Worm (Caenorhabditis elegans) whole organism, young adult: ENCODE results near the gene C36C9.6.
A peak's percentile ranks its signal among the peaks of the same experiment; 100 is the strongest.

Source experiments
- B0261.1 ChIP-seq: sonication (generic microtip); optimal IDR thresholded peaks from 2 replicates; lab custom pipeline; 2016; ENCODE audit warnings: mild to moderate bottlenecking, missing genetic modification characterization, moderate library complexity, missing compliant biosample characterization
- B0336.3 ChIP-seq: fragments of 200-800 bp; sonication (Bioruptor generic); IDR thresholded peaks from 2 replicates; pipeline ENCODE4 v1.3.6; 2022; ENCODE audit warnings: missing genetic modification characterization, missing compliant biosample characterization
- F33H1.4 ChIP-seq: fragments of 200-800 bp; sonication (Bioruptor generic); IDR thresholded peaks from 2 replicates; pipeline ENCODE4 v1.3.6; 2022; ENCODE audit warnings: missing genetic modification reagents, missing genetic modification characterization, missing compliant biosample characterization
- F39B2.1 ChIP-seq: fragments of 200-800 bp; sonication (Bioruptor generic); IDR thresholded peaks from 2 replicates; pipeline ENCODE4 v1.3.6; 2022; ENCODE audit warnings: missing genetic modification reagents, missing genetic modification characterization, missing compliant biosample characterization
- F55B11.4 ChIP-seq: sonication (generic microtip); optimal IDR thresholded peaks from 2 replicates; lab custom pipeline; 2016; ENCODE audit warnings: missing compliant biosample characterization, missing genetic modification characterization, borderline replicate concordance; ENCODE audit not compliant: insufficient read depth
- F57C9.4 ChIP-seq: sonication (generic microtip); optimal IDR thresholded peaks from 2 replicates; lab custom pipeline; 2017; ENCODE audit warnings: mild to moderate bottlenecking, missing genetic modification characterization, missing compliant biosample characterization
- Y56A3A.18 ChIP-seq: fragments of 200-800 bp; sonication (Bioruptor generic); IDR thresholded peaks from 2 replicates; pipeline ENCODE4 v1.3.6; 2022; ENCODE audit warnings: missing genetic modification reagents, missing genetic modification characterization, missing compliant biosample characterization
- ama-1 ChIP-seq, 3 experiments: fragments of 150-350 bp in 1 of 3; sonication (generic microtip) in 2 of 3; optimal IDR thresholded peaks; 2 replicates each; lab custom pipeline; 2014 to 2018; ENCODE audit warnings: missing biosample characterization in 2 of 3, missing genetic modification characterization in 2 of 3, missing genetic modification reagents in 2 of 3
- atf-7 ChIP-seq: sonication (generic microtip); optimal IDR thresholded peaks from 2 replicates; lab custom pipeline; 2017; ENCODE audit warnings: mild to moderate bottlenecking, missing genetic modification characterization, missing compliant biosample characterization
- bed-2 ChIP-seq: fragments of 200-800 bp; sonication (Bioruptor generic); IDR thresholded peaks from 2 replicates; pipeline ENCODE4 v1.3.6; 2022; ENCODE audit warnings: missing genetic modification reagents, missing genetic modification characterization, missing compliant biosample characterization
- cebp-2 ChIP-seq: fragments of 200-800 bp; sonication (Bioruptor generic); IDR thresholded peaks from 2 replicates; pipeline ENCODE4 v1.3.6; 2022; ENCODE audit warnings: missing genetic modification characterization, missing compliant biosample characterization
- ceh-100 ChIP-seq: fragments of 200-800 bp; sonication (Bioruptor generic); IDR thresholded peaks from 2 replicates; pipeline ENCODE4 v1.3.6; 2022; ENCODE audit warnings: missing genetic modification reagents, missing genetic modification characterization, missing compliant biosample characterization
- ceh-91 ChIP-seq: fragments of 200-800 bp; sonication (Bioruptor generic); IDR thresholded peaks from 2 replicates; pipeline ENCODE4 v1.3.6; 2022; ENCODE audit warnings: missing genetic modification reagents, missing genetic modification characterization, missing compliant biosample characterization
- dpl-1 ChIP-seq: fragments of 150-350 bp; optimal IDR thresholded peaks from 2 replicates; lab custom pipeline; 2014; ENCODE audit warnings: missing biosample characterization, missing genetic modification reagents, missing genetic modification characterization
- efl-1 ChIP-seq: fragments of 150-350 bp; optimal IDR thresholded peaks from 2 replicates; lab custom pipeline; 2014; ENCODE audit warnings: missing biosample characterization, missing genetic modification reagents, missing genetic modification characterization
- egl-44 ChIP-seq: fragments of 200-800 bp; sonication (Bioruptor generic); IDR thresholded peaks from 2 replicates; pipeline ENCODE4 v1.3.6; 2022; ENCODE audit warnings: missing genetic modification reagents, missing genetic modification characterization, missing compliant biosample characterization
- egrh-3 ChIP-seq: fragments of 200-800 bp; sonication (Bioruptor generic); IDR thresholded peaks from 2 replicates; pipeline ENCODE4 v1.3.6; 2022; ENCODE audit warnings: missing genetic modification reagents, missing genetic modification characterization, missing compliant biosample characterization
- ekl-4 ChIP-seq: fragments of 200-800 bp; sonication (Bioruptor generic); IDR thresholded peaks from 2 replicates; pipeline ENCODE4 v1.3.6; 2022; ENCODE audit warnings: missing genetic modification reagents, missing genetic modification characterization, missing compliant biosample characterization
- him-1 ChIP-seq: sonication (generic microtip); optimal IDR thresholded peaks from 2 replicates; lab custom pipeline; 2016; ENCODE audit warnings: missing genotype, missing genetic modification reagents, missing genetic modification characterization, missing compliant biosample characterization
- hmg-1.2 ChIP-seq: fragments of 200-800 bp; sonication (Bioruptor generic); IDR thresholded peaks from 2 replicates; pipeline ENCODE4 v1.3.6; 2022; ENCODE audit warnings: missing genetic modification reagents, missing genetic modification characterization, missing compliant biosample characterization
- lag-1 ChIP-seq: fragments of 200-800 bp; sonication (Bioruptor generic); IDR thresholded peaks from 2 replicates; pipeline ENCODE4 v1.3.6; 2022; ENCODE audit warnings: missing genetic modification reagents, missing genetic modification characterization, missing compliant biosample characterization
- let-526 ChIP-seq: fragments of 200-800 bp; sonication (Bioruptor generic); IDR thresholded peaks from 2 replicates; pipeline ENCODE4 v1.3.6; 2022; ENCODE audit warnings: missing genetic modification reagents, missing genetic modification characterization, missing compliant biosample characterization
- let-607 ChIP-seq, 2 experiments: fragments of 200-800 bp in 1 of 2; sonication (Bioruptor generic) in 1 of 2; sonication (generic microtip) in 1 of 2; optimal IDR thresholded peaks; 2 replicates each; lab custom pipeline; 2016 to 2018; ENCODE audit warnings: mild to moderate bottlenecking in 2 of 2, missing compliant biosample characterization in 2 of 2, missing genetic modification characterization in 2 of 2, moderate library complexity in 2 of 2, missing genotype in 1 of 2
- lin-40 ChIP-seq: sonication (generic microtip); optimal IDR thresholded peaks from 2 replicates; lab custom pipeline; 2016; ENCODE audit warnings: missing genetic modification characterization, mild to moderate bottlenecking, missing compliant biosample characterization, missing genotype, missing genetic modification reagents
- mel-28 ChIP-seq: sonication (generic microtip); optimal IDR thresholded peaks from 2 replicates; lab custom pipeline; 2016; ENCODE audit warnings: borderline replicate concordance, mild to moderate bottlenecking, missing genetic modification characterization, missing compliant biosample characterization
- nhr-80 ChIP-seq: sonication (generic microtip); optimal IDR thresholded peaks from 2 replicates; lab custom pipeline; 2016; ENCODE audit warnings: missing genetic modification characterization, missing compliant biosample characterization
- rcor-1 ChIP-seq: fragments of 200-800 bp; sonication (Bioruptor generic); IDR thresholded peaks from 2 replicates; pipeline ENCODE4 v1.3.6; 2022; ENCODE audit warnings: missing genetic modification reagents, missing genetic modification characterization, missing compliant biosample characterization
- rpc-1 ChIP-seq, 2 experiments: fragments of 150-350 bp in 1 of 2; sonication (generic microtip) in 1 of 2; optimal IDR thresholded peaks; 2 replicates each; lab custom pipeline; 2014 to 2018; ENCODE audit warnings: missing biosample characterization in 1 of 2, missing genetic modification characterization in 1 of 2, missing genetic modification reagents in 1 of 2, missing genotype in 1 of 2
- sdz-38 ChIP-seq: sonication (generic microtip); optimal IDR thresholded peaks from 2 replicates; lab custom pipeline; 2016; ENCODE audit warnings: missing genotype, missing genetic modification characterization, missing compliant biosample characterization
- snpc-1.1 ChIP-seq: sonication (generic microtip); optimal IDR thresholded peaks from 2 replicates; lab custom pipeline; 2017; ENCODE audit warnings: missing genetic modification characterization, mild to moderate bottlenecking, missing compliant biosample characterization, antibody characterized with exemption, moderate library complexity, missing genotype, missing genetic modification reagents; ENCODE audit not compliant: insufficient read depth
- snpc-1.3 ChIP-seq: sonication (generic microtip); optimal IDR thresholded peaks from 2 replicates; lab custom pipeline; 2017; ENCODE audit warnings: missing genetic modification characterization, mild to moderate bottlenecking, missing compliant biosample characterization, antibody characterized with exemption, moderate library complexity, missing genotype, missing genetic modification reagents; ENCODE audit not compliant: insufficient read depth
- snpc-3.4 ChIP-seq: sonication (generic microtip); optimal IDR thresholded peaks from 2 replicates; lab custom pipeline; 2017; ENCODE audit warnings: missing genetic modification characterization, mild to moderate bottlenecking, missing compliant biosample characterization, antibody characterized with exemption, moderate library complexity, missing genotype, missing genetic modification reagents
- snpc-4 ChIP-seq, 5 experiments: fragments of 150-350 bp in 1 of 5; sonication (generic microtip) in 4 of 5; optimal IDR thresholded peaks; 2 replicates each; lab custom pipeline; 2014 to 2018; ENCODE audit warnings: missing genetic modification characterization in 5 of 5, missing biosample characterization in 3 of 5, antibody characterized with exemption in 2 of 5, mild to moderate bottlenecking in 2 of 5, missing compliant biosample characterization in 2 of 5, missing genotype in 2 of 5, moderate library complexity in 2 of 5, missing genetic modification reagents in 1 of 5
- somi-1 ChIP-seq: fragments of 200-800 bp; sonication (Bioruptor generic); optimal IDR thresholded peaks from 2 replicates; lab custom pipeline; 2018; ENCODE audit warnings: mild to moderate bottlenecking, missing genetic modification characterization, missing compliant biosample characterization
- sptf-2 ChIP-seq: fragments of 200-800 bp; sonication (Bioruptor generic); optimal IDR thresholded peaks from 2 replicates; lab custom pipeline; 2018; ENCODE audit warnings: mild to moderate bottlenecking, missing genetic modification characterization, missing compliant biosample characterization
- unc-130 ChIP-seq: sonication (generic microtip); optimal IDR thresholded peaks from 2 replicates; lab custom pipeline; 2016; ENCODE audit warnings: missing genetic modification reagents, missing genetic modification characterization, missing compliant biosample characterization
- unc-62 ChIP-seq: fragments of 150-350 bp; optimal IDR thresholded peaks from 2 replicates; lab custom pipeline; 2014; ENCODE audit warnings: missing biosample characterization, missing genetic modification reagents, missing genetic modification characterization
- zim-3 ChIP-seq: sonication (generic microtip); optimal IDR thresholded peaks from 2 replicates; lab custom pipeline; 2017; ENCODE audit warnings: mild to moderate bottlenecking, missing genetic modification characterization, moderate library complexity, missing compliant biosample characterization
- ztf-3 ChIP-seq: fragments of 200-800 bp; sonication (Bioruptor generic); optimal IDR thresholded peaks from 2 replicates; lab custom pipeline; 2018; ENCODE audit warnings: mild to moderate bottlenecking, missing genetic modification characterization, missing compliant biosample characterization

C36C9.6 gene

DNA sequence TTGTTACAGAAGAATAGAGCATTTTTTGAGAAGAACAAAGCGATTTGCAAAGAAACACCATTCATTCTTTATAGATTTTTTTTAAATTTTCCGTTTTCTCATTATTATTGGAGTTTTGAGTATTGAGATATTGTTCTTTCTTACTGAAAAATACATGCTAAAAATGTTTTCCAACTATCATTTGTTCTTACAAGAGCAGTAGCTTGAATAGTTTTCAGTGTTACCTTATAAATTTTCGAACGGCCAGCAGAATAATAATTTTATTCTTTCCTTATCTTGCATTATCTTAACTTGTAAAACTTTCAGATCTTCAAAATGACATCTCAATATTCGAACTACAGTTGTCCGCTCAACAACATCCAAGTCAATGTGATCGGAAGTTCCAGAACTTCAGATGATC is 35.6 kb downstream of the C36C9.6 start, which contains the start of gene tbx-32:
Gene tbx-32 (plus strand): TSS at position 301 of the 400 bp plus-strand sequence.
- no peak for TF ChIP-seq egl-44 (GFP tag; lab: Robert Waterston, UW)
- TF ChIP-seq F33H1.4, result no peak
- no peak for TF ChIP-seq snpc-3.4
- TF ChIP-seq him-1 (tag; lab: Kevin White, UChicago), result no peak
- no peak for TF ChIP-seq ceh-100
- TF ChIP-seq dpl-1 (GFP tag; lab: Kevin White, UChicago), result no peak
- no peak for TF ChIP-seq cebp-2 (GFP tag; lab: Robert Waterston, UW)
- TF ChIP-seq unc-130 (GFP tag; lab: Kevin White, UChicago), result no peak
- TF ChIP-seq lag-1 (GFP tag; lab: Robert Waterston, UW), result no peak
- TF ChIP-seq snpc-1.1 (tag; lab: Kevin White, UChicago), result no peak
- no peak for TF ChIP-seq zim-3 (tag; lab: Kevin White, UChicago)
- no peak for TF ChIP-seq F39B2.1 (GFP tag; lab: Robert Waterston, UW)
- no peak for TF ChIP-seq let-526 (GFP tag; lab: Robert Waterston, UW)
- no peak for TF ChIP-seq atf-7 (tag; lab: Kevin White, UChicago)

DNA sequence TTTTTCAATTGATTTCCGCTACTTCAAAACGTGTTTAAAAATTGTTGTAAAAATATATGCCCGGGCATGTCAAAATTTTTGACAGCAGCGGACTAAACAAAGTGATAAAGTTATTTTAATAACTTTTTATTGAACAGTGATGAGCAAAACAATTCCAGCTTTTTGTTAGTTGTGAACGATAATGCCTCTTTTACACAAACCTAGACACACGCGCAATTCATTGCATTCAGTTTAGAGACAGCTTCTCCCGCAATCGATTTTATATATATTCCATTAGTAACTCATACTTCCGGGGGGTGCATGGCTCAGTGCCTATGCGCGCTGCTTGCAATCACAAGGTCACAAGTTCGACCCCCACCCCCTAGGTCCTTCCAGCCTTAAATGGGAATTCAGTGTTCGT is 36.6 kb downstream of the C36C9.6 start, which contains the start of gene ZK380.6:
Gene ZK380.6 (plus strand): TSS at position 301 of the 400 bp plus-strand sequence.
- no peak for TF ChIP-seq unc-62 (GFP tag; lab: Kevin White, UChicago)
- peak; percentile 35 for TF ChIP-seq rpc-1 (optimal IDR thresholded peaks at IDR 0.05; lab: Kevin White, UChicago)
- TF ChIP-seq rpc-1 (tag; optimal IDR thresholded peaks at IDR 0.05; lab: Kevin White, UChicago), result peak; percentile 67
- no peak for TF ChIP-seq sptf-2 (GFP tag; lab: Kevin White, UChicago)
- TF ChIP-seq B0261.1 (tag; lab: Kevin White, UChicago), result peak; percentile 25

DNA sequence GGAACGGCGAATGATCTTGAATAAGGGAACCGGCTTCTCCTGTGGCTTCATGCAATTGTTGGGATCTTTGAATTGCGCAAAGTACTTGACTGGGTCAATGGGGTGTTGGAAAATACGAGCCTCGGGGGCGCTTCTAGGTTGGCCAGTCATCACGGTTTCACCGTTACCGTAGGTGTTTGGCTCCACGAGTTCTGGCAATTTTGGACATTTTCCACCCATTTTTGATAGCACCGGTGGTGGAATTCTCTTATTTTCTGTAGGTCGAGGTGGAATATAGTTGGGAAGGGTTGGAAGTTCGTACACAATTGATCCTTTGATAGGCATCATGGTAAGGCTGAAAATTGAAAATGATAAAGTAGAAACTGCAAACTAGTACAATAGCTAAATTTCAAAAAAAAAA is 39.1 kb downstream of the C36C9.6 start, which contains the start of gene ZK380.4:
Gene ZK380.4 (minus strand): TSS at position 327 of the 400 bp plus-strand sequence.
- TF ChIP-seq rpc-1 (optimal IDR thresholded peaks at IDR 0.05; lab: Kevin White, UChicago) (no peak), rpc-1 (tag; optimal IDR thresholded peaks at IDR 0.05; lab: Kevin White, UChicago) (no peak), Y56A3A.18 (GFP tag; lab: Robert Waterston, UW) (no peak), snpc-1.1 (tag; lab: Kevin White, UChicago) (no peak)

DNA sequence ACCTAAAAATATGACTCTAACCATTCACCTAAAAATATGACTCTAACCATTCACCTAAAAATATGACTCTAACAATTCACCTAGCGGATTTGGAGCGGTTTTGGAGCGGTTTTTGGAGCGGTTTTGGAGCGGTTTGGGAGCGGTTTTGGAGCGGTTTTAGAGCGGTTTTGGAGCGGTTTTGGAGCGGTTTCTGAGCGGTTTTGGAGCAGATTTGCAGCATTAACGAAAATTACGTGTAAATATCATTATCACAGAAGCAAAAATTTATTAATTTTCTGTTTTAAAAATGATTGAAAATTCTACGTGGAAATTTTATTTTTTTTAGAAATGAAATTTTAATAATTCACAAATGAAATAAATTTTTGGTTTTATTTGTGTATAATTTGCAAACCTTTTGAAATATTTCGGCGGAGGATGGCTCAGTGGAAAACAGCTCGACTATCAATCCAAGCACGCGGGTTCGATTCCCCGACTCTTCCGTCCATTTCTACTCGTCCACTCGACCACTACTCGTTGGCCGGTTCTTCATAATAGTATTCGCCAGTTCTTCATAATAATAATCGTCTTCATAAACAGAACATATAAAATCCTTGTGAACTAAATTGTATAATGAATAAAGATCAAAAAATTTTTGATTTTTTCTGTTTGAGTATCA is 47.2 kb downstream of the C36C9.6 start:
- TF ChIP-seq F55B11.4 (tag; lab: Kevin White, UChicago), result no peak
- no peak for TF ChIP-seq ekl-4 (GFP tag; lab: Robert Waterston, UW)
- TF ChIP-seq ama-1 (optimal IDR thresholded peaks at IDR 0.05; lab: Kevin White, UChicago), result no peak
- TF ChIP-seq ama-1 (GFP tag; optimal IDR thresholded peaks at IDR 0.05; lab: Kevin White, UChicago), result peak in 1 of 2 experiments; percentile 47
- TF ChIP-seq F57C9.4 (tag; lab: Kevin White, UChicago), result no peak
- no peak for TF ChIP-seq nhr-80 (tag; lab: Kevin White, UChicago)
- TF ChIP-seq snpc-4 (GFP tag; optimal IDR thresholded peaks at IDR 0.05; lab: Kevin White, UChicago), result peak; percentile 56
- peak in 1 of 4 experiments; percentile 26 for TF ChIP-seq snpc-4 (tag; optimal IDR thresholded peaks at IDR 0.05; lab: Kevin White, UChicago)
- TF ChIP-seq ztf-3 (GFP tag; lab: Kevin White, UChicago), result no peak
- TF ChIP-seq mel-28 (tag; lab: Kevin White, UChicago), result no peak
- no peak for TF ChIP-seq hmg-1.2 (GFP tag; lab: Robert Waterston, UW)
- peak; percentile 66 for TF ChIP-seq snpc-1.3
- TF ChIP-seq B0336.3 (GFP tag; lab: Robert Waterston, UW), result no peak
- no peak for TF ChIP-seq cebp-2 (GFP tag; lab: Robert Waterston, UW)
- no peak for TF ChIP-seq egrh-3
- peak; percentile 91 for TF ChIP-seq him-1 (tag; lab: Kevin White, UChicago)
- TF ChIP-seq bed-2, result no peak
- TF ChIP-seq rcor-1 (GFP tag; lab: Robert Waterston, UW), result no peak
- TF ChIP-seq somi-1, result peak; percentile 2
- peak; percentile 29 for TF ChIP-seq efl-1 (GFP tag; lab: Kevin White, UChicago)
- no peak for TF ChIP-seq ceh-91 (GFP tag; lab: Robert Waterston, UW)
- TF ChIP-seq let-607 (tag; optimal IDR thresholded peaks at IDR 0.05; lab: Kevin White, UChicago), result no peak
- TF ChIP-seq lin-40 (tag; lab: Kevin White, UChicago), result no peak
- TF ChIP-seq snpc-3.4, result peak; percentile 56
- TF ChIP-seq B0261.1 (tag; lab: Kevin White, UChicago), result peak; percentile 46
- TF ChIP-seq sdz-38, result no peak
